Fruit fly (Drosophila melanogaster): ENCODE results near the gene Scsalpha1.

- TF ChIP-seq CG4820 (GFP tag; optimal IDR thresholded peaks at IDR 0.05) (no peak), sens (GFP tag) (peak; percentile 75), sima (GFP tag; optimal IDR thresholded peaks at IDR 0.05) (no peak), toy (GFP tag; IDR thresholded peaks at IDR 0.05) (no peak), CG9437 (GFP tag; optimal IDR thresholded peaks at IDR 0.05) (no peak), Fer3 (tag; optimal IDR thresholded peaks at IDR 0.05) (no peak), CG13775 (GFP tag; optimal IDR thresholded peaks at IDR 0.05) (no peak), CG8478 (optimal IDR thresholded peaks at IDR 0.05) (no peak)
Measured at dm6 chr3L:3845815-3846375, 31.9 kb downstream of the Scsalpha1 start, which contains the start of gene Awh.

Measured in whole organism, embryonic.